Fruit fly (Drosophila melanogaster) whole organism, embryonic: Measurements from ENCODE around the gene CG13315.

ENCODE experiments used
- Adf1 ChIP-seq: fragments of 200-800 bp; sonication (Bioruptor generic); IDR thresholded peaks from 2 replicates; pipeline ENCODE4 v1.3.6; 2022; ENCODE audit warnings: missing biosample characterization, missing genetic modification characterization
- CG10366 ChIP-seq: fragments of 200-800 bp; sonication (Bioruptor generic); IDR thresholded peaks from 2 replicates; pipeline ENCODE4 v1.3.6; 2022; ENCODE audit warnings: missing biosample characterization, missing genetic modification characterization
- CG10543 ChIP-seq: fragments of 200-800 bp; sonication (Bioruptor generic); optimal IDR thresholded peaks from 3 replicates; lab custom pipeline; 2017; ENCODE audit warnings: missing biosample characterization, mild to moderate bottlenecking, missing genetic modification characterization, moderate library complexity
- CG11085 ChIP-seq: fragments of 200-800 bp; sonication (Bioruptor generic); IDR thresholded peaks from 2 replicates; pipeline ENCODE4 v1.3.6; 2022; ENCODE audit warnings: missing biosample characterization, missing genetic modification characterization
- CG11456 ChIP-seq: fragments of 200-800 bp; sonication (Bioruptor generic); IDR thresholded peaks from 3 replicates; pipeline ENCODE4 v1.3.6; 2022; ENCODE audit warnings: missing biosample characterization, missing genetic modification characterization
- CG12219 ChIP-seq: fragments of 200-800 bp; sonication (Bioruptor generic); optimal IDR thresholded peaks from 3 replicates; lab custom pipeline; 2018; ENCODE audit warnings: missing biosample characterization, mild to moderate bottlenecking, missing genetic modification characterization
- CG13424 ChIP-seq: fragments of 200-800 bp; sonication (Bioruptor generic); optimal IDR thresholded peaks from 2 replicates; lab custom pipeline; 2019; ENCODE audit warnings: missing biosample characterization, mild to moderate bottlenecking, missing genetic modification characterization, moderate library complexity
- CG14710 ChIP-seq: fragments of 200-800 bp; sonication (Bioruptor generic); optimal IDR thresholded peaks from 3 replicates; lab custom pipeline; 2019; ENCODE audit warnings: missing biosample characterization, mild to moderate bottlenecking, missing genetic modification characterization, moderate library complexity
- CG17802 ChIP-seq: fragments of 200-800 bp; sonication (Bioruptor generic); optimal IDR thresholded peaks from 2 replicates; lab custom pipeline; 2018; ENCODE audit warnings: missing biosample characterization, mild to moderate bottlenecking, missing genetic modification characterization, moderate library complexity
- CG18011 ChIP-seq: fragments of 200-800 bp; sonication (Bioruptor generic); optimal IDR thresholded peaks from 2 replicates; lab custom pipeline; 2017; ENCODE audit warnings: missing biosample characterization, missing genetic modification characterization, mild to moderate bottlenecking, moderate library complexity, missing genotype
- CG2678 ChIP-seq: fragments of 200-800 bp; sonication (Bioruptor generic); optimal IDR thresholded peaks from 3 replicates; lab custom pipeline; 2019; ENCODE audit warnings: missing biosample characterization, mild to moderate bottlenecking, missing genetic modification characterization, moderate library complexity
- CG31224 ChIP-seq: fragments of 200-800 bp; sonication (Bioruptor generic); IDR thresholded peaks from 2 replicates; pipeline ENCODE4 v1.3.6; 2022; ENCODE audit warnings: missing biosample characterization, missing genetic modification characterization
- CG31441 ChIP-seq: fragments of 200-800 bp; sonication (Bioruptor generic); IDR thresholded peaks from 2 replicates; pipeline ENCODE4 v1.3.6; 2022; ENCODE audit warnings: missing biosample characterization, missing genetic modification characterization
- CG32532 ChIP-seq: fragments of 200-800 bp; sonication (Bioruptor generic); IDR thresholded peaks from 2 replicates; pipeline ENCODE4 v1.3.6; 2022; ENCODE audit warnings: missing biosample characterization, missing genetic modification characterization
- CG34224 ChIP-seq: fragments of 200-800 bp; sonication (Bioruptor generic); IDR thresholded peaks from 3 replicates; pipeline ENCODE4 v1.3.6; 2022; ENCODE audit warnings: missing biosample characterization, missing genetic modification characterization; ENCODE audit not compliant: partially characterized antibody
- CG3995 ChIP-seq: fragments of 200-800 bp; sonication (Bioruptor generic); optimal IDR thresholded peaks from 3 replicates; lab custom pipeline; 2016; ENCODE audit warnings: missing biosample characterization, missing genetic modification characterization
- CG6654 ChIP-seq: fragments of 200-800 bp; sonication (Bioruptor generic); optimal IDR thresholded peaks from 2 replicates; lab custom pipeline; 2017; ENCODE audit warnings: missing biosample characterization, mild to moderate bottlenecking, missing genetic modification characterization
- CG9797 ChIP-seq: fragments of 200-800 bp; sonication (Bioruptor generic); optimal IDR thresholded peaks from 3 replicates; lab custom pipeline; 2018; ENCODE audit warnings: missing biosample characterization, mild to moderate bottlenecking, missing genetic modification characterization
- CG9817 ChIP-seq: fragments of 200-800 bp; sonication (Bioruptor generic); optimal IDR thresholded peaks from 2 replicates; lab custom pipeline; 2018; ENCODE audit warnings: missing biosample characterization, mild to moderate bottlenecking, missing genetic modification characterization, moderate library complexity
- Camta ChIP-seq: fragments of 200-800 bp; sonication (Bioruptor generic); optimal IDR thresholded peaks from 2 replicates; lab custom pipeline; 2016; ENCODE audit warnings: missing biosample characterization, missing genetic modification characterization
- Dref ChIP-seq: fragments of 200-800 bp; sonication (Bioruptor generic); IDR thresholded peaks from 2 replicates; pipeline ENCODE4 v1.3.6; 2022; ENCODE audit warnings: missing biosample characterization, missing genetic modification characterization
- Nf-YC ChIP-seq: fragments of 200-800 bp; optimal IDR thresholded peaks from 3 replicates; lab custom pipeline; 2019; ENCODE audit warnings: missing biosample characterization, mild to moderate bottlenecking, missing genetic modification characterization, moderate library complexity
- Six4 ChIP-seq: fragments of 200-800 bp; sonication (Bioruptor generic); optimal IDR thresholded peaks from 2 replicates; lab custom pipeline; 2016; ENCODE audit warnings: missing biosample characterization, missing genetic modification characterization
- Sox102F ChIP-seq: fragments of 200-800 bp; sonication (Bioruptor generic); optimal IDR thresholded peaks from 2 replicates; lab custom pipeline; 2018; ENCODE audit warnings: missing biosample characterization, mild to moderate bottlenecking, missing genetic modification characterization, moderate library complexity
- Sry-β ChIP-seq: fragments of 200-800 bp; sonication (Bioruptor generic); optimal IDR thresholded peaks from 2 replicates; lab custom pipeline; 2018; ENCODE audit warnings: missing biosample characterization, mild to moderate bottlenecking, missing genetic modification characterization, moderate library complexity
- Taf1 ChIP-seq: fragments of 200-800 bp; sonication (Bioruptor generic); IDR thresholded peaks from 2 replicates; pipeline ENCODE4 v1.3.6; 2022; ENCODE audit warnings: missing biosample characterization, missing genetic modification characterization
- ash1 ChIP-seq: fragments of 200-800 bp; sonication (Bioruptor generic); optimal IDR thresholded peaks from 2 replicates; lab custom pipeline; 2018; ENCODE audit warnings: missing biosample characterization, mild to moderate bottlenecking, missing genetic modification characterization
- bigmax ChIP-seq: fragments of 200-800 bp; sonication (Bioruptor generic); optimal IDR thresholded peaks from 2 replicates; lab custom pipeline; 2018; ENCODE audit warnings: missing biosample characterization, mild to moderate bottlenecking, missing genetic modification characterization
- chinmo ChIP-seq: fragments of 200-800 bp; sonication (Bioruptor generic); IDR thresholded peaks from 4 replicates; pipeline ENCODE4 v1.3.6; 2022; ENCODE audit warnings: missing biosample characterization, missing genetic modification characterization; ENCODE audit not compliant: partially characterized antibody
- dan ChIP-seq: fragments of 200-800 bp; sonication (Bioruptor generic); IDR thresholded peaks from 2 replicates; pipeline ENCODE4 v1.3.6; 2022; ENCODE audit warnings: missing biosample characterization, missing genetic modification characterization
- dpn ChIP-seq, 2 experiments: fragments of 200-800 bp; sonication (Bioruptor generic); optimal IDR thresholded peaks; 3 replicates each; lab custom pipeline; 2016; ENCODE audit warnings: missing biosample characterization in 2 of 2, missing genetic modification characterization in 2 of 2
- dysf ChIP-seq: fragments of 200-800 bp; sonication (Bioruptor generic); IDR thresholded peaks from 3 replicates; pipeline ENCODE4 v1.3.6; 2022; ENCODE audit warnings: missing biosample characterization, missing genetic modification characterization
- en ChIP-seq: fragments of 200-800 bp; sonication (Bioruptor generic); optimal IDR thresholded peaks from 2 replicates; lab custom pipeline; 2016; ENCODE audit warnings: missing biosample characterization, missing genetic modification characterization
- fd64A ChIP-seq: fragments of 200-800 bp; sonication (Bioruptor generic); optimal IDR thresholded peaks from 3 replicates; lab custom pipeline; 2018; ENCODE audit warnings: missing biosample characterization, mild to moderate bottlenecking, missing genetic modification characterization
- insv ChIP-seq, 2 experiments: fragments of 200-800 bp; sonication (Bioruptor generic); optimal IDR thresholded peaks; 3 replicates each; lab custom pipeline; 2016 to 2018; ENCODE audit warnings: missing biosample characterization in 2 of 2, missing genetic modification characterization in 2 of 2
- inv ChIP-seq: fragments of 200-800 bp; sonication (Bioruptor generic); IDR thresholded peaks from 2 replicates; pipeline ENCODE4 v1.3.6; 2022; ENCODE audit warnings: missing biosample characterization, missing genetic modification characterization; ENCODE audit not compliant: partially characterized antibody
- kah ChIP-seq: fragments of 200-800 bp; sonication (Bioruptor generic); optimal IDR thresholded peaks from 2 replicates; lab custom pipeline; 2018; ENCODE audit warnings: missing biosample characterization, mild to moderate bottlenecking, missing genetic modification characterization
- kay ChIP-seq: fragments of 200-800 bp; sonication (Bioruptor generic); optimal IDR thresholded peaks from 2 replicates; lab custom pipeline; 2016; ENCODE audit warnings: missing biosample characterization, missing genetic modification characterization
- lbe ChIP-seq: fragments of 200-800 bp; sonication (Bioruptor generic); optimal IDR thresholded peaks from 2 replicates; lab custom pipeline; 2016; ENCODE audit warnings: missing biosample characterization, mild to moderate bottlenecking, missing genetic modification characterization
- lilli ChIP-seq: fragments of 200-800 bp; sonication (Bioruptor generic); optimal IDR thresholded peaks from 3 replicates; lab custom pipeline; 2016; ENCODE audit warnings: missing biosample characterization, missing genetic modification characterization
- lmd ChIP-seq: fragments of 200-800 bp; sonication (Bioruptor generic); IDR thresholded peaks from 2 replicates; pipeline ENCODE4 v1.3.6; 2022; ENCODE audit warnings: missing biosample characterization, missing genetic modification characterization
- maf-S ChIP-seq: fragments of 200-800 bp; sonication (Bioruptor generic); optimal IDR thresholded peaks from 2 replicates; lab custom pipeline; 2016; ENCODE audit warnings: missing biosample characterization, missing genetic modification characterization
- mirr ChIP-seq: fragments of 200-800 bp; sonication (Bioruptor generic); optimal IDR thresholded peaks from 3 replicates; lab custom pipeline; 2018; ENCODE audit warnings: missing biosample characterization, mild to moderate bottlenecking, missing genetic modification characterization
- pan ChIP-seq, 4 experiments: fragments of >200 bp in 3 of 4; fragments of 200-800 bp in 1 of 4; sonication (Bioruptor generic) in 1 of 4; optimal IDR thresholded peaks in 3 of 4; IDR thresholded peaks in 1 of 4; 2 replicates each; pipeline versions ENCODE4 v1.3.6 to Lab custom; 2017 to 2022; ENCODE audit warnings: missing biosample characterization in 2 of 4, missing genetic modification characterization in 2 of 4, mixed read lengths in 1 of 4
- pnt ChIP-seq: fragments of 200-800 bp; sonication (Bioruptor generic); optimal IDR thresholded peaks from 3 replicates; lab custom pipeline; 2016; ENCODE audit warnings: missing biosample characterization, missing genetic modification characterization
- pzg ChIP-seq: fragments of 200-800 bp; sonication (Bioruptor generic); optimal IDR thresholded peaks from 3 replicates; lab custom pipeline; 2018; ENCODE audit warnings: missing biosample characterization, mild to moderate bottlenecking, missing genetic modification characterization, moderate library complexity
- sd ChIP-seq: fragments of 200-800 bp; sonication (Bioruptor generic); optimal IDR thresholded peaks from 3 replicates; lab custom pipeline; 2018; ENCODE audit warnings: missing biosample characterization, mild to moderate bottlenecking, missing genetic modification characterization, moderate library complexity
- seq ChIP-seq: fragments of 200-800 bp; sonication (Bioruptor generic); IDR thresholded peaks from 2 replicates; pipeline ENCODE4 v1.3.6; 2022; ENCODE audit warnings: missing biosample characterization, missing genetic modification characterization
- trem ChIP-seq: fragments of 200-800 bp; optimal IDR thresholded peaks from 3 replicates; lab custom pipeline; 2019; ENCODE audit warnings: missing biosample characterization, mild to moderate bottlenecking, missing genetic modification characterization, moderate library complexity

CG13315 gene

DNA sequence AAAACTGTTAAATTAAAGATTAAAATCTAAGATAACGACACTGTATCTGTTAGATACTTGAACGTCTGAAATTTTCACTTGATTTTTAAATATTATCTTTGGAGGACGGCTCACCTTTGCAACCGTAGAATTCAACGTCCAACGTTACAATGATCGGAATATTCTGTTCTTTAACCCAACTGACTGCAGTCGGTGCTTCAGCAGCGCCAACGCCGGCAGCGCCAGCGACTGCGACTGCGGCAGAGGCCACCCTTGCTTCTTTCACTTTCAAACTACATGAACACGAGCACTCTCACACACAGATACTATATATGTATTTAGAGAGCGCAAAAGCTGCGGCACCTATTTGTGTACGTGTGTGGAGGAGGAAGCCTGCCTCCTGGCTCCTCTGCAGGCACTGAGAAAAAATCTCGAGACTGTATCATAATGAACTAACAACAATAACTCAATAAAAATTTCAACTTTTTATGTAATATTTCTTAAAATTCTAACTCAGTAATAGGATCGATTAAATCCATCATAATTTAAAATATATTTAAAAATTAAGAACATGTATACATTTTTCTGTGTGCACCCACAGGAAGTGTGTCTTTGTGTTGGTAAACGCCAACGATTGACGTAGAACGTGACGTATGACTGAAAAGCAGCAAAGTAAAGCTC lies 39.1 kb upstream of the CG13315 start (continued):
- TF ChIP-seq CG9797 (GFP tag; lab: Kevin White, UChicago) (no peak), Six4 (GFP tag; lab: Kevin White, UChicago) (peak; percentile 85), CG3995 (GFP tag; lab: Kevin White, UChicago) (peak; percentile 43), bigmax (GFP tag; lab: Kevin White, UChicago) (no peak), mirr (GFP tag; lab: Kevin White, UChicago) (peak; percentile 49), lmd (GFP tag; lab: Robert Waterston, UW) (peak; percentile 90), lbe (GFP tag; lab: Kevin White, UChicago) (peak; percentile 97), CG11085 (peak; percentile 87), pnt (GFP tag; lab: Kevin White, UChicago) (peak; percentile 23), CG10543 (GFP tag; lab: Kevin White, UChicago) (peak; percentile 95), pzg (GFP tag; lab: Kevin White, UChicago) (no peak), insv (GFP tag; optimal IDR thresholded peaks at IDR 0.05; lab: Kevin White, UChicago) (peak in 1 of 2 experiments; percentile 60), CG34224 (no peak), CG18011 (peak; percentile 62), dysf (GFP tag; lab: Robert Waterston, UW) (peak; percentile 91), CG13424 (tag; lab: Kevin White, UChicago) (peak; percentile 94), CG12219 (GFP tag; lab: Kevin White, UChicago) (peak; percentile 74), Nf-YC (tag; lab: Kevin White, UChicago) (peak; percentile 83), inv (no peak), CG2678 (peak; percentile 96), Dref (GFP tag; lab: Robert Waterston, UW) (0 out of 2 replicates have a peak, but pooled peaks have one; percentile 27), ash1 (GFP tag; lab: Kevin White, UChicago) (peak; percentile 37), CG9817 (peak; percentile 89), dan (GFP tag; lab: Robert Waterston, UW) (no peak), CG10366 (GFP tag; lab: Robert Waterston, UW) (peak; percentile 88), CG31441 (GFP tag; lab: Robert Waterston, UW) (peak; percentile 96), CG32532 (GFP tag; lab: Robert Waterston, UW) (peak; percentile 96), Camta (GFP tag; lab: Kevin White, UChicago) (peak; percentile 53), seq (GFP tag; lab: Robert Waterston, UW) (peak; percentile 88), pan (optimal IDR thresholded peaks at IDR 0.05; lab: Kevin White, UChicago) (no peak), pan (GFP tag; optimal IDR thresholded peaks at IDR 0.05 in 1 of 2, IDR thresholded peaks at IDR 0.05 in 1 of 2) (peak in 1 of 2 experiments; percentile 86), trem (tag; lab: Kevin White, UChicago) (peak; percentile 82), maf-S (GFP tag; lab: Kevin White, UChicago) (peak; percentile 56), Sox102F (GFP tag; lab: Kevin White, UChicago) (peak; percentile 93), CG11456 (GFP tag; lab: Robert Waterston, UW) (peak; percentile 87), chinmo (no peak), CG14710 (tag; lab: Kevin White, UChicago) (peak; percentile 86), CG31224 (GFP tag; lab: Robert Waterston, UW) (peak; percentile 84), Adf1 (peak; percentile 93), CG17802 (tag; lab: Kevin White, UChicago) (peak; percentile 61), kay (GFP tag; lab: Kevin White, UChicago) (peak; percentile 77), CG6654 (GFP tag; lab: Kevin White, UChicago) (peak; percentile 71), sd (tag; lab: Kevin White, UChicago) (peak; percentile 78), Taf1 (GFP tag; lab: Robert Waterston, UW) (peak; percentile 90), dpn (GFP tag; optimal IDR thresholded peaks at IDR 0.05; lab: Kevin White, UChicago) (peak; percentile 54 to 83), en (GFP tag; lab: Kevin White, UChicago) (no peak), lilli (GFP tag; lab: Kevin White, UChicago) (peak; percentile 82), Sry-β (no peak), fd64A (GFP tag; lab: Kevin White, UChicago) (peak; percentile 58), kah (GFP tag; lab: Kevin White, UChicago) (peak; percentile 69)
